Worm (Caenorhabditis elegans) whole organism, L4/young adult: Measurements from ENCODE around the gene spig-10.

ENCODE experiments used
- W03F9.2 ChIP-seq: fragments of 150-350 bp; optimal IDR thresholded peaks from 2 replicates; lab custom pipeline; 2014; ENCODE audit warnings: missing biosample characterization, missing genetic modification characterization
- dao-5 ChIP-seq: sonication (generic microtip); optimal IDR thresholded peaks from 2 replicates; lab custom pipeline; 2016; ENCODE audit warnings: missing genotype, missing genetic modification characterization, moderate library complexity, missing compliant biosample characterization
- him-1 ChIP-seq: sonication (generic microtip); optimal IDR thresholded peaks from 2 replicates; lab custom pipeline; 2016; ENCODE audit warnings: missing genotype, missing genetic modification reagents, missing genetic modification characterization, missing compliant biosample characterization

DNA sequence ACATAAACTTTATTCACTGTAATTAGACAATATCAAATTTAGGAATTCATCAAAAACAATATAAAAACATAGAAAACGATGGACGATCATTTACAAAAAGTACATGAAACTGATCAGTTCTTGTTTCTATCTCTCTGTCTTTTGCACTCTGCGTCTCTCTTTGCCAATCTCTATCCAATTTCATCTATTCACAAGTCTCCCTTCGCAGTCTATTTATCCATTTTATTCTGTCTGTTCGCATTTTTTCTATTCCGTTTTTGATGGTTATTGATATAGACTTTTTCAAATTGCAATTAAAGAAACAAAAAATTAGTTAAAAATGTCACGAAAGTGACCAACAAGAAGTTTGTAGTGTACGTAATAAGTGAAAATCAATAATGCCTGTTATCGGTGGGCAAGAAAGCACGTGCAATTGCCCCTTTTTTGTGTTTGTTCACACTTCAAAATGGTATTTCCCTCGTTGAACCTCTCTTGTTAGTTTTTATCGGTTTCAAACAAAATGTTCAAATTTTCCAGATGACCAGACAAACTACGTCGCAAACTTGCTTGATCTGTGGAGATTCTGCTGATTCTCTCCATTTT, 7.7 kb upstream of the spig-10 start, which contains the start of gene nhr-42:
- TF ChIP-seq dao-5 (no peak), him-1 (tag; lab: Kevin White, UChicago) (no peak), W03F9.2 (tag; lab: Kevin White, UChicago) (no peak)
